Worm (Caenorhabditis elegans) whole organism, L4/young adult: Measurements from ENCODE around the gene F46B3.14.

Experiments
- W03F9.2 ChIP-seq: fragments of 150-350 bp; optimal IDR thresholded peaks from 2 replicates; lab custom pipeline; 2014; ENCODE audit warnings: missing biosample characterization, missing genetic modification characterization
- dao-5 ChIP-seq: sonication (generic microtip); optimal IDR thresholded peaks from 2 replicates; lab custom pipeline; 2016; ENCODE audit warnings: missing genotype, missing genetic modification characterization, moderate library complexity, missing compliant biosample characterization
- him-1 ChIP-seq: sonication (generic microtip); optimal IDR thresholded peaks from 2 replicates; lab custom pipeline; 2016; ENCODE audit warnings: missing genotype, missing genetic modification reagents, missing genetic modification characterization, missing compliant biosample characterization

Gene F46B3.14

ce11 chrV:20641896-20642295 is 10.7 kb upstream of the F46B3.14 start, which contains the start of gene srxa-15:
Gene srxa-15 (plus strand): TSS chrV:20642196.
- no peak for TF ChIP-seq W03F9.2 (tag; lab: Kevin White, UChicago)
- no peak for TF ChIP-seq dao-5 (tag; lab: Kevin White, UChicago)

- no peak for TF ChIP-seq W03F9.2 (tag; lab: Kevin White, UChicago)
- TF ChIP-seq him-1 (tag; lab: Kevin White, UChicago): no peak
- TF ChIP-seq dao-5 (tag; lab: Kevin White, UChicago): no peak
Measured at ce11 chrV:20639294-20639693, 8.1 kb upstream of the F46B3.14 start, which contains the start of gene srxa-14. Gene srxa-14 (plus strand): TSS chrV:20639594.

DNA sequence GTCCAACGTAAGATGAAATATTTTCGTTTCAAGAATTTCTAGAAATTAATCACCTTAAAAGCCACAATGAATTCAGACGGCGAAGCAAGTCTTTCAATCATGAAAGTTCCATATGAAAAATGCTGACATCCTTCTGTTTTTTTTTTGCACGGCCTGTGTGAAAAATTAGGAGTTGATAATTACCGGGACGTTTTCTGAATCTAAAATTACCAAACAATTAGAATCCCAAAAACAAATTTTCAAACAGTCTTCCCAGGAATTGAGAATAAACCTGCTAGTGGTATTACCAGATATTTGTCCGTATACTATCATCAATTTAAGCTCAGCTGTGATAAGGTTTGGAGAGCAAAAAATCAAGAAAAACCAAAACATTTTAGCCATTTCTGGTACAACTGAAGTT is 7.2 kb upstream of the F46B3.14 start, which contains the start of gene Y44A6B.3:
Gene Y44A6B.3, minus strand, starts transcription at position 101 of the 400 bp plus-strand sequence.
- TF ChIP-seq dao-5 (tag; lab: Kevin White, UChicago) (no peak), W03F9.2 (tag; lab: Kevin White, UChicago) (no peak), him-1 (tag; lab: Kevin White, UChicago) (no peak)

DNA sequence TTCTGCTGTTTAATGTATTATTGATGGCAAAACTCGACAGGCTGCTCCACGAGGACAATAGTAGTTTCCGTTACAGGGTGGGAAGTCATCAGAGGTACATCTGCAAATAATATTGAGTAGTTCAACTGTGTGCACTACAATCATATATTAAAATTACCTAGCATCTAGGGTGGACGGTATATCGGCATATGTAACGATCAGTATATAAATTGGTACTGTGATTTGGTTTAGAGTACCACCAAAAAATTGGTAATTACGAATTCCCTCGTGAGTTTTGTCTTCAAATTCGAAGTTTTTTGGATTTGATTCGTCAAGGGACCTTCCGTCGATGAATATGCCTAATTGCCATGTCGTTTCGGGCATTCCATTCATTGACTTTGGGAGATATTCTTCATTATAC is 5.7 kb upstream of the F46B3.14 start, which contains the start of gene ttr-13:
Gene ttr-13, minus strand, starts transcription at position 101 of the 400 bp plus-strand sequence.
- TF ChIP-seq him-1 (tag; lab: Kevin White, UChicago): no peak
- TF ChIP-seq dao-5 (tag; lab: Kevin White, UChicago): no peak
- no peak for TF ChIP-seq W03F9.2 (tag; lab: Kevin White, UChicago)

ce11 chrV:20634330-20634729 is 3.2 kb upstream of the F46B3.14 start, which contains the start of gene F46B3.16:
Gene F46B3.16 (plus strand): TSS chrV:20634630.
- TF ChIP-seq W03F9.2 (tag; lab: Kevin White, UChicago): no peak
- no peak for TF ChIP-seq dao-5 (tag; lab: Kevin White, UChicago)
- no peak for TF ChIP-seq him-1 (tag; lab: Kevin White, UChicago)

DNA sequence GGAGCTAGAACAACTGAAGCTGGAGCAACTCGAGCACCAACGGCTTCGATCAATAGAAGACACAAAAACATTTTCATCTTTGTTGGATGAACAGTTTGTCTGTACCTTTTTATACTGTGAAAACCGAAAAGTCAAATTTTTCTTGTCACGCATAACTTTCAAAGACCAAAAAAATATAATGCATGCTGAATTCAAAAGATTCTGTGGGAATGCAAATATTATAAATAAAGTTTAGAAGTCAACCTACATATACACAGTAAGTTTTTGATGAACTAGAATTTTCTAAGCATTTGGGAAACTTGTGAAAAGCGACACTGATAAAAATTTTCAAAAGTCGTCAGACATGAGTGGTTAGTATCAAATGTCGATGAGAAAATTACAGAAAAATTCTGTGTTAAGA is 2.5 kb upstream of the F46B3.14 start, which contains the start of gene F46B3.15:
Gene F46B3.15, minus strand, starts transcription at position 101 of the 400 bp plus-strand sequence.
- TF ChIP-seq dao-5 (tag; lab: Kevin White, UChicago) (no peak), him-1 (tag; lab: Kevin White, UChicago) (no peak), W03F9.2 (tag; lab: Kevin White, UChicago) (no peak)

- TF ChIP-seq him-1 (tag; lab: Kevin White, UChicago): no peak
- no peak for TF ChIP-seq W03F9.2 (tag; lab: Kevin White, UChicago)
- no peak for TF ChIP-seq dao-5 (tag; lab: Kevin White, UChicago)
Measured at ce11 chrV:20626043-20626761, 5.0 kb downstream of the F46B3.14 start, which contains the start of the genes F46B3.9 and srz-18. Gene F46B3.9 (minus strand): TSS chrV:20626143. Gene srz-18 (plus strand): TSS chrV:20626711.

ce11 chrV:20625260-20625659 is 5.9 kb downstream of the F46B3.14 start:
- TF ChIP-seq dao-5 (tag; lab: Kevin White, UChicago) (no peak), him-1 (tag; lab: Kevin White, UChicago) (no peak), W03F9.2 (tag; lab: Kevin White, UChicago) (no peak)

DNA sequence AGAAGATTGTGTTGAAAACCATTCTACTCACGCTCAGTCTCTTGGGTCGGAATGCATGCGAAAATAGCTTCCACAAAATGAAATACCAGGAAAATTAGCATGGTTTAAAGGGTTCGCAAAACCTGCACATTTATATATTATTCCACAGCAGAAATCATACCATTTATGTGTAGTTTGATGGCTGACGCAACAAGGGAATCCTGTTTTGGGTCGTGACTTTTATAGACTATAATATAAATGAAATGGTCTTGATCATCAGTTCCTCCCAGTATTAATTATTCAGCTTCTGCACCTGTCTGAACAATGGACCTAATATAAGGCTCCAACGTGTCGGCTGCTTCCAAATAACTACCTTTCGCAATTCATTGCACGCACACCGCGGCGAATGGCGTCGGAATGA is 8.1 kb downstream of the F46B3.14 start, which contains the start of gene F46B3.8:
Gene F46B3.8, minus strand, starts transcription at position 101 of the 400 bp plus-strand sequence.
- TF ChIP-seq W03F9.2 (tag; lab: Kevin White, UChicago): no peak
- no peak for TF ChIP-seq him-1 (tag; lab: Kevin White, UChicago)
- TF ChIP-seq dao-5 (tag; lab: Kevin White, UChicago): no peak

- no peak for TF ChIP-seq W03F9.2 (tag; lab: Kevin White, UChicago)
- no peak for TF ChIP-seq him-1 (tag; lab: Kevin White, UChicago)
- TF ChIP-seq dao-5 (tag; lab: Kevin White, UChicago): no peak
Measured at ce11 chrV:20618632-20619031, 12.5 kb downstream of the F46B3.14 start, which contains the start of gene F46B3.7. Gene F46B3.7 (minus strand): TSS chrV:20618732.

- TF ChIP-seq W03F9.2 (tag; lab: Kevin White, UChicago) (no peak), him-1 (tag; lab: Kevin White, UChicago) (no peak), dao-5 (tag; lab: Kevin White, UChicago) (no peak)
Measured at ce11 chrV:20609494-20609893, 21.7 kb downstream of the F46B3.14 start, which contains the start of gene grd-2. Gene grd-2 (plus strand): TSS chrV:20609794.

ce11 chrV:20608688-20609087 is 22.5 kb downstream of the F46B3.14 start, which contains the start of gene ttr-12:
Gene ttr-12 (minus strand): TSS chrV:20608788.
- no peak for TF ChIP-seq W03F9.2 (tag; lab: Kevin White, UChicago)
- TF ChIP-seq dao-5 (tag; lab: Kevin White, UChicago): no peak
- no peak for TF ChIP-seq him-1 (tag; lab: Kevin White, UChicago)

- TF ChIP-seq dao-5 (tag; lab: Kevin White, UChicago) (no peak), him-1 (tag; lab: Kevin White, UChicago) (no peak), W03F9.2 (tag; lab: Kevin White, UChicago) (no peak)
Measured at ce11 chrV:20606617-20607016, 24.5 kb downstream of the F46B3.14 start, which contains the start of gene F46B3.23. Gene F46B3.23 (minus strand): TSS chrV:20606717.
